Fruit fly (Drosophila melanogaster) whole organism, embryonic: Measurements from ENCODE around the gene CG7579.
A peak's percentile ranks its signal among the peaks of the same experiment; 100 is the strongest.

Experiments used
- B-H1 ChIP-seq: fragments of 200-800 bp; sonication (Bioruptor generic); IDR thresholded peaks from 3 replicates; pipeline ENCODE4 v1.3.6; 2022; ENCODE audit warnings: missing biosample characterization, missing genetic modification characterization
- Blimp-1 ChIP-seq: fragments of 200-800 bp; sonication (Bioruptor generic); optimal IDR thresholded peaks from 3 replicates; lab custom pipeline; 2018; ENCODE audit warnings: missing biosample characterization, missing genetic modification characterization, mild to moderate bottlenecking, moderate library complexity, missing genetic modification reagents
- CG10366 ChIP-seq: fragments of 200-800 bp; sonication (Bioruptor generic); IDR thresholded peaks from 2 replicates; pipeline ENCODE4 v1.3.6; 2022; ENCODE audit warnings: missing biosample characterization, missing genetic modification characterization
- CG10543 ChIP-seq: fragments of 200-800 bp; sonication (Bioruptor generic); optimal IDR thresholded peaks from 3 replicates; lab custom pipeline; 2017; ENCODE audit warnings: missing biosample characterization, mild to moderate bottlenecking, missing genetic modification characterization, moderate library complexity
- CG12769 ChIP-seq: fragments of 200-800 bp; sonication (Bioruptor generic); optimal IDR thresholded peaks from 2 replicates; lab custom pipeline; 2019; ENCODE audit warnings: missing biosample characterization, mild to moderate bottlenecking, missing genetic modification characterization, moderate library complexity
- CG12942 ChIP-seq: fragments of 200-800 bp; sonication (Bioruptor generic); optimal IDR thresholded peaks from 3 replicates; lab custom pipeline; 2016; ENCODE audit warnings: missing biosample characterization, missing genetic modification characterization
- CG15479 ChIP-seq: fragments of 200-800 bp; sonication (Bioruptor generic); optimal IDR thresholded peaks from 3 replicates; lab custom pipeline; 2019; ENCODE audit warnings: missing biosample characterization, mild to moderate bottlenecking, missing genetic modification characterization, moderate library complexity
- CG1647 ChIP-seq: fragments of 200-800 bp; sonication (Bioruptor generic); optimal IDR thresholded peaks from 3 replicates; lab custom pipeline; 2016; ENCODE audit warnings: missing biosample characterization, missing genetic modification characterization
- CG16815 ChIP-seq: fragments of 200-800 bp; sonication (Bioruptor generic); optimal IDR thresholded peaks from 3 replicates; lab custom pipeline; 2017; ENCODE audit warnings: missing biosample characterization, mild to moderate bottlenecking, missing genetic modification characterization
- CG17361 ChIP-seq: fragments of 200-800 bp; sonication (Bioruptor generic); IDR thresholded peaks from 3 replicates; pipeline ENCODE4 v1.3.6; 2022; ENCODE audit warnings: missing biosample characterization, missing genetic modification characterization
- CG18011 ChIP-seq: fragments of 200-800 bp; sonication (Bioruptor generic); optimal IDR thresholded peaks from 2 replicates; lab custom pipeline; 2017; ENCODE audit warnings: missing biosample characterization, missing genetic modification characterization, mild to moderate bottlenecking, moderate library complexity, missing genotype
- CG2678 ChIP-seq: fragments of 200-800 bp; sonication (Bioruptor generic); optimal IDR thresholded peaks from 3 replicates; lab custom pipeline; 2019; ENCODE audit warnings: missing biosample characterization, mild to moderate bottlenecking, missing genetic modification characterization, moderate library complexity
- CG32767 ChIP-seq: fragments of 200-800 bp; sonication (Bioruptor generic); IDR thresholded peaks from 2 replicates; pipeline ENCODE4 v1.3.6; 2022; ENCODE audit warnings: missing biosample characterization, missing genetic modification characterization
- CG3838 ChIP-seq: fragments of 200-800 bp; sonication (Bioruptor generic); optimal IDR thresholded peaks from 3 replicates; lab custom pipeline; 2016; ENCODE audit warnings: missing biosample characterization, missing genetic modification characterization
- CG42726 ChIP-seq: fragments of 200-800 bp; sonication (Bioruptor generic); IDR thresholded peaks from 2 replicates; pipeline ENCODE4 v1.3.6; 2022; ENCODE audit warnings: missing biosample characterization, missing genetic modification characterization; ENCODE audit not compliant: partially characterized antibody
- CG6683 ChIP-seq: fragments of 200-800 bp; sonication (Bioruptor generic); optimal IDR thresholded peaks from 2 replicates; lab custom pipeline; 2017; ENCODE audit warnings: missing biosample characterization, mild to moderate bottlenecking, missing genetic modification characterization, missing genetic modification reagents
- CG7987 ChIP-seq: fragments of 200-800 bp; sonication (Bioruptor generic); optimal IDR thresholded peaks from 2 replicates; lab custom pipeline; 2018; ENCODE audit warnings: missing biosample characterization, mild to moderate bottlenecking, missing genetic modification characterization, moderate library complexity
- CG9215 ChIP-seq: fragments of 200-800 bp; sonication (Bioruptor generic); IDR thresholded peaks from 2 replicates; pipeline ENCODE4 v1.3.6; 2022; ENCODE audit warnings: missing biosample characterization, missing genetic modification characterization
- CG9817 ChIP-seq: fragments of 200-800 bp; sonication (Bioruptor generic); optimal IDR thresholded peaks from 2 replicates; lab custom pipeline; 2018; ENCODE audit warnings: missing biosample characterization, mild to moderate bottlenecking, missing genetic modification characterization, moderate library complexity
- CTCF ChIP-seq: fragments of 200-800 bp; sonication (Bioruptor generic); optimal IDR thresholded peaks from 2 replicates; lab custom pipeline; 2017; ENCODE audit warnings: missing biosample characterization, mild to moderate bottlenecking, missing genetic modification characterization, moderate library complexity
- CoRest ChIP-seq: fragments of 200-800 bp; sonication (Bioruptor generic); optimal IDR thresholded peaks from 3 replicates; lab custom pipeline; 2018; ENCODE audit warnings: missing biosample characterization, mild to moderate bottlenecking, missing genetic modification characterization, moderate library complexity
- D19B ChIP-seq: fragments of 200-800 bp; sonication (Bioruptor generic); optimal IDR thresholded peaks from 2 replicates; lab custom pipeline; 2017; ENCODE audit warnings: missing biosample characterization, mild to moderate bottlenecking, missing genetic modification characterization
- Ets97D ChIP-seq: fragments of 200-800 bp; sonication (Bioruptor generic); optimal IDR thresholded peaks from 3 replicates; lab custom pipeline; 2016; ENCODE audit warnings: missing biosample characterization, missing genetic modification characterization
- Fer1 ChIP-seq: fragments of 200-800 bp; sonication (Bioruptor generic); optimal IDR thresholded peaks from 2 replicates; lab custom pipeline; 2017; ENCODE audit warnings: missing biosample characterization, mild to moderate bottlenecking, missing genetic modification characterization
- Hr51 ChIP-seq, 2 experiments: fragments of 200-800 bp; sonication (Bioruptor generic); optimal IDR thresholded peaks; 2 replicates in 1 of 2; 3 replicates in 1 of 2; lab custom pipeline; 2016 to 2018; ENCODE audit warnings: missing biosample characterization in 2 of 2, missing genetic modification characterization in 2 of 2, mild to moderate bottlenecking in 1 of 2, moderate library complexity in 1 of 2
- Nf-YB ChIP-seq: fragments of 200-800 bp; sonication (Bioruptor generic); optimal IDR thresholded peaks from 3 replicates; lab custom pipeline; 2019; ENCODE audit warnings: missing biosample characterization, mild to moderate bottlenecking, missing genetic modification characterization, moderate library complexity
- Oaz ChIP-seq: fragments of 200-800 bp; sonication (Bioruptor generic); IDR thresholded peaks from 2 replicates; pipeline ENCODE4 v1.3.6; 2022; ENCODE audit warnings: missing biosample characterization, missing genetic modification characterization
- Usf ChIP-seq: fragments of 200-800 bp; sonication (Bioruptor generic); optimal IDR thresholded peaks from 2 replicates; lab custom pipeline; 2017; ENCODE audit warnings: missing genotype, missing biosample characterization, missing genetic modification characterization
- abd-A ChIP-seq: fragments of 200-800 bp; sonication (Bioruptor generic); optimal IDR thresholded peaks from 3 replicates; lab custom pipeline; 2019; ENCODE audit warnings: missing biosample characterization, mild to moderate bottlenecking, missing genetic modification characterization, moderate library complexity
- ara ChIP-seq: fragments of 200-800 bp; sonication (Bioruptor generic); IDR thresholded peaks from 2 replicates; pipeline ENCODE4 v1.3.6; 2022; ENCODE audit warnings: missing biosample characterization, missing genetic modification characterization
- bowl ChIP-seq: fragments of 200-800 bp; sonication (Bioruptor generic); IDR thresholded peaks from 2 replicates; pipeline ENCODE4 v1.3.6; 2022; ENCODE audit warnings: missing biosample characterization, missing genetic modification characterization
- ci ChIP-seq: fragments of 200-800 bp; sonication (Bioruptor generic); IDR thresholded peaks from 3 replicates; pipeline ENCODE4 v1.3.6; 2022; ENCODE audit warnings: missing biosample characterization, missing genetic modification characterization
- crp ChIP-seq, 2 experiments: fragments of 200-800 bp; sonication (Bioruptor generic); optimal IDR thresholded peaks; 2 replicates in 1 of 2; 3 replicates in 1 of 2; lab custom pipeline; 2017; ENCODE audit warnings: missing biosample characterization in 2 of 2, missing genetic modification characterization in 2 of 2, mild to moderate bottlenecking in 1 of 2, moderate library complexity in 1 of 2
- danr ChIP-seq: fragments of 200-800 bp; sonication (Bioruptor generic); IDR thresholded peaks from 2 replicates; pipeline ENCODE4 v1.3.6; 2022; ENCODE audit warnings: missing biosample characterization, missing genetic modification characterization
- disco-r ChIP-seq: fragments of 200-800 bp; sonication (Bioruptor generic); optimal IDR thresholded peaks from 2 replicates; lab custom pipeline; 2016; ENCODE audit warnings: missing biosample characterization, missing genetic modification characterization
- dm ChIP-seq: fragments of 200-800 bp; sonication (Bioruptor generic); optimal IDR thresholded peaks from 3 replicates; lab custom pipeline; 2016; ENCODE audit warnings: missing biosample characterization, missing genetic modification characterization
- fd3F ChIP-seq: fragments of 200-800 bp; sonication (Bioruptor generic); optimal IDR thresholded peaks from 2 replicates; lab custom pipeline; 2018; ENCODE audit warnings: missing biosample characterization, mild to moderate bottlenecking, missing genetic modification characterization, moderate library complexity
- gcm ChIP-seq: fragments of 200-800 bp; sonication (Bioruptor generic); optimal IDR thresholded peaks from 2 replicates; lab custom pipeline; 2019; ENCODE audit warnings: missing biosample characterization, mild to moderate bottlenecking, missing genetic modification characterization, moderate library complexity
- grn ChIP-seq: fragments of 200-800 bp; sonication (Bioruptor generic); optimal IDR thresholded peaks from 3 replicates; lab custom pipeline; 2017; ENCODE audit warnings: missing biosample characterization, missing genetic modification characterization
- inv ChIP-seq: fragments of 200-800 bp; sonication (Bioruptor generic); IDR thresholded peaks from 2 replicates; pipeline ENCODE4 v1.3.6; 2022; ENCODE audit warnings: missing biosample characterization, missing genetic modification characterization; ENCODE audit not compliant: partially characterized antibody
- ken ChIP-seq: fragments of 200-800 bp; sonication (Bioruptor generic); IDR thresholded peaks from 3 replicates; pipeline ENCODE4 v1.3.6; 2022; ENCODE audit warnings: missing biosample characterization, missing genetic modification characterization
- lbe ChIP-seq: fragments of 200-800 bp; sonication (Bioruptor generic); optimal IDR thresholded peaks from 2 replicates; lab custom pipeline; 2016; ENCODE audit warnings: missing biosample characterization, mild to moderate bottlenecking, missing genetic modification characterization
- maf-S ChIP-seq: fragments of 200-800 bp; sonication (Bioruptor generic); optimal IDR thresholded peaks from 2 replicates; lab custom pipeline; 2016; ENCODE audit warnings: missing biosample characterization, missing genetic modification characterization
- onecut ChIP-seq: fragments of 200-800 bp; sonication (Bioruptor generic); IDR thresholded peaks from 2 replicates; pipeline ENCODE4 v1.3.6; 2022; ENCODE audit warnings: missing biosample characterization, missing genetic modification characterization
- org-1 ChIP-seq: fragments of 200-800 bp; sonication (Bioruptor generic); optimal IDR thresholded peaks from 2 replicates; lab custom pipeline; 2017; ENCODE audit warnings: missing biosample characterization, missing genetic modification characterization
- ranshi ChIP-seq: fragments of 200-800 bp; sonication (Bioruptor generic); IDR thresholded peaks from 2 replicates; pipeline ENCODE4 v1.3.6; 2022; ENCODE audit warnings: missing biosample characterization, missing genetic modification characterization
- rib ChIP-seq: fragments of 200-800 bp; sonication (Bioruptor generic); IDR thresholded peaks from 2 replicates; pipeline ENCODE4 v1.3.6; 2022; ENCODE audit warnings: missing biosample characterization, missing genetic modification characterization
- ssp ChIP-seq: fragments of 200-800 bp; sonication (Bioruptor generic); IDR thresholded peaks from 2 replicates; pipeline ENCODE4 v1.3.6; 2022; ENCODE audit warnings: missing biosample characterization, missing genetic modification characterization
- tup ChIP-seq: fragments of 200-800 bp; sonication (Bioruptor generic); optimal IDR thresholded peaks from 2 replicates; lab custom pipeline; 2016; ENCODE audit warnings: missing biosample characterization, mild to moderate bottlenecking, missing genetic modification characterization, moderate library complexity
- wek ChIP-seq: fragments of 200-800 bp; sonication (Bioruptor generic); optimal IDR thresholded peaks from 3 replicates; lab custom pipeline; 2018; ENCODE audit warnings: missing biosample characterization, mild to moderate bottlenecking, missing genetic modification characterization, moderate library complexity
- yki ChIP-seq: fragments of >200 bp; optimal IDR thresholded peaks from 3 replicates; lab custom pipeline; 2018
- zfh2 ChIP-seq: fragments of 200-800 bp; sonication (Bioruptor generic); optimal IDR thresholded peaks from 2 replicates; lab custom pipeline; 2016; ENCODE audit warnings: missing biosample characterization, missing genetic modification characterization

Gene CG7579

dm6 chr3L:15672800-15673199, 10.4 kb downstream of the CG7579 start (continued):
- TF ChIP-seq disco-r (GFP tag; lab: Kevin White, UChicago) = no peak
- no peak for TF ChIP-seq abd-A (tag; lab: Kevin White, UChicago)
- TF ChIP-seq bowl (GFP tag; lab: Robert Waterston, UW) = no peak
- TF ChIP-seq ara (GFP tag; lab: Robert Waterston, UW) = peak; percentile 50; the same call in 1 of the 2 replicates
- TF ChIP-seq CoRest (tag; lab: Kevin White, UChicago) = peak; percentile 30
- TF ChIP-seq ken (GFP tag; lab: Robert Waterston, UW) = no peak
- no peak for TF ChIP-seq CG1647
- no peak for TF ChIP-seq inv (GFP tag; lab: Robert Waterston, UW)
- TF ChIP-seq org-1 (GFP tag; lab: Kevin White, UChicago) = no peak
- TF ChIP-seq tup = no peak
- no peak for TF ChIP-seq Hr51 (GFP tag; optimal IDR thresholded peaks at IDR 0.05; lab: Kevin White, UChicago)
- TF ChIP-seq Ets97D (GFP tag; lab: Kevin White, UChicago) = no peak
- no peak for TF ChIP-seq danr
- TF ChIP-seq fd3F = no peak
- no peak for TF ChIP-seq dm (GFP tag; lab: Kevin White, UChicago)
- TF ChIP-seq gcm (GFP tag; lab: Kevin White, UChicago) = peak; percentile 38
- no peak for TF ChIP-seq CG9817 (tag; lab: Kevin White, UChicago)
- peak; percentile 36 for TF ChIP-seq Blimp-1
- no peak for TF ChIP-seq zfh2 (GFP tag; lab: Kevin White, UChicago)
- TF ChIP-seq lbe (GFP tag; lab: Kevin White, UChicago) = no peak
- no peak for TF ChIP-seq B-H1
- no peak for TF ChIP-seq CG42726 (GFP tag; lab: Robert Waterston, UW)
- TF ChIP-seq CG3838 (GFP tag; lab: Kevin White, UChicago) = no peak
- TF ChIP-seq maf-S (GFP tag; lab: Kevin White, UChicago) = no peak
- TF ChIP-seq rib (GFP tag; lab: Robert Waterston, UW) = no peak
- TF ChIP-seq CG12769 (tag; lab: Kevin White, UChicago) = no peak
- peak; percentile 36 for TF ChIP-seq CG16815
- TF ChIP-seq CG32767 = no peak
- TF ChIP-seq CG10543 = no peak
- no peak for TF ChIP-seq CG6683
- TF ChIP-seq CG9215 (GFP tag; lab: Robert Waterston, UW) = no peak
- TF ChIP-seq CG18011 (GFP tag; lab: Kevin White, UChicago) = no peak
- no peak for TF ChIP-seq ranshi
- TF ChIP-seq Usf (GFP tag; lab: Kevin White, UChicago) = no peak
- no peak for TF ChIP-seq CG15479 (GFP tag; lab: Kevin White, UChicago)
- TF ChIP-seq Fer1 (GFP tag; lab: Kevin White, UChicago) = no peak
- TF ChIP-seq grn (GFP tag; lab: Kevin White, UChicago) = no peak
- no peak for TF ChIP-seq CG10366
- TF ChIP-seq Nf-YB (GFP tag; lab: Kevin White, UChicago) = no peak
- TF ChIP-seq D19B (GFP tag; lab: Kevin White, UChicago) = no peak
- no peak for TF ChIP-seq ci (GFP tag; lab: Robert Waterston, UW)
- TF ChIP-seq CG2678 (tag; lab: Kevin White, UChicago) = peak; percentile 17
- TF ChIP-seq CG7987 (GFP tag; lab: Kevin White, UChicago) = no peak
- TF ChIP-seq CTCF = no peak
- TF ChIP-seq Oaz = no peak
- no peak for TF ChIP-seq wek (GFP tag; lab: Kevin White, UChicago)
- TF ChIP-seq CG17361 (GFP tag; lab: Robert Waterston, UW) = peak; percentile 55; the same call in 2 of the 3 replicates
- no peak for TF ChIP-seq CG12942 (GFP tag; lab: Kevin White, UChicago)
- no peak for TF ChIP-seq ssp (GFP tag; lab: Robert Waterston, UW)
- TF ChIP-seq crp (GFP tag; optimal IDR thresholded peaks at IDR 0.05; lab: Kevin White, UChicago) = no peak
- TF ChIP-seq onecut = 0 out of 2 replicates have a peak, but pooled peaks have one; percentile 11
- no peak for TF ChIP-seq yki (lab: Kevin White, UChicago)
